Worm (Caenorhabditis elegans) whole organism, early embryonic: ENCODE measurements around the gene dhs-28.

Source experiments
- B0310.2 ChIP-seq: sonication (generic microtip); optimal IDR thresholded peaks from 2 replicates; lab custom pipeline; 2016; ENCODE audit warnings: mild to moderate bottlenecking, missing genetic modification characterization, missing compliant biosample characterization
- F13C5.2 ChIP-seq: sonication (generic microtip); optimal IDR thresholded peaks from 2 replicates; lab custom pipeline; 2017; ENCODE audit warnings: mild to moderate bottlenecking, missing genetic modification characterization, inconsistent platforms, missing compliant biosample characterization
- aly-1 ChIP-seq: sonication (generic microtip); optimal IDR thresholded peaks from 2 replicates; lab custom pipeline; 2016; ENCODE audit warnings: missing genetic modification characterization, missing compliant biosample characterization
- ama-1 ChIP-seq: fragments of 150-350 bp; optimal IDR thresholded peaks from 2 replicates; lab custom pipeline; 2014
- ceh-13 ChIP-seq: fragments of 200-800 bp; sonication (Bioruptor generic); optimal IDR thresholded peaks from 2 replicates; lab custom pipeline; 2018; ENCODE audit warnings: mild to moderate bottlenecking, missing genetic modification characterization, missing compliant biosample characterization
- ceh-36 ChIP-seq: sonication (generic microtip); optimal IDR thresholded peaks from 2 replicates; lab custom pipeline; 2016; ENCODE audit warnings: missing genetic modification characterization, inconsistent platforms, missing compliant biosample characterization
- ets-7 ChIP-seq: sonication (generic microtip); optimal IDR thresholded peaks from 2 replicates; lab custom pipeline; 2016; ENCODE audit warnings: missing genotype, missing genetic modification characterization, missing compliant biosample characterization
- flt-1 ChIP-seq: fragments of 200-800 bp; sonication (Bioruptor generic); IDR thresholded peaks from 2 replicates; pipeline ENCODE4 v1.3.6; 2022; ENCODE audit warnings: missing genetic modification characterization, missing compliant biosample characterization
- hmbx-1 ChIP-seq: sonication (generic microtip); optimal IDR thresholded peaks from 2 replicates; lab custom pipeline; 2016; ENCODE audit warnings: mild to moderate bottlenecking, missing genetic modification characterization, missing compliant biosample characterization
- hmg-4 ChIP-seq: fragments of 200-800 bp; sonication (Bioruptor generic); optimal IDR thresholded peaks from 2 replicates; lab custom pipeline; 2018; ENCODE audit warnings: mild to moderate bottlenecking, missing genetic modification characterization, missing compliant biosample characterization
- hnd-1 ChIP-seq: sonication (generic microtip); optimal IDR thresholded peaks from 2 replicates; lab custom pipeline; 2016; ENCODE audit warnings: missing genetic modification characterization, missing compliant biosample characterization
- pes-1 ChIP-seq: fragments of 200-800 bp; sonication (Bioruptor generic); IDR thresholded peaks from 2 replicates; pipeline ENCODE4 v1.3.6; 2022; ENCODE audit warnings: missing genetic modification reagents, missing genetic modification characterization, missing compliant biosample characterization
- scrt-1 ChIP-seq: fragments of 200-800 bp; sonication (Bioruptor generic); IDR thresholded peaks from 2 replicates; pipeline ENCODE4 v1.3.6; 2022; ENCODE audit warnings: missing genetic modification characterization, missing compliant biosample characterization
- sea-1 ChIP-seq: fragments of 200-800 bp; sonication (Bioruptor generic); conservative IDR thresholded peaks from 2 replicates; pipeline ENCODE4 v1.3.6; 2022; ENCODE audit warnings: missing genetic modification characterization, missing compliant biosample characterization
- tbx-11 ChIP-seq: fragments of 200-800 bp; sonication (Bioruptor generic); IDR thresholded peaks from 2 replicates; pipeline ENCODE4 v1.3.6; 2022; ENCODE audit warnings: missing genetic modification characterization, missing compliant biosample characterization
- tbx-37 ChIP-seq: fragments of 200-800 bp; sonication (Bioruptor generic); conservative IDR thresholded peaks from 2 replicates; pipeline ENCODE4 v1.3.6; 2022; ENCODE audit warnings: missing genetic modification reagents, missing genetic modification characterization, missing compliant biosample characterization
- tra-4 ChIP-seq: sonication (generic microtip); optimal IDR thresholded peaks from 2 replicates; lab custom pipeline; 2017; ENCODE audit warnings: missing genetic modification characterization, missing compliant biosample characterization

Gene dhs-28

ce11 chrX:6845934-6846333, 27.7 kb downstream of the dhs-28 start, which contains the start of gene C53B7.2:
Gene C53B7.2, plus strand, starts transcription at chrX:6846234.
- TF ChIP-seq tbx-11 (GFP tag; lab: Robert Waterston, UW): no peak
- TF ChIP-seq hmbx-1 (tag; lab: Kevin White, UChicago): no peak
- TF ChIP-seq tbx-37 (GFP tag; lab: Robert Waterston, UW): no peak
- no peak for TF ChIP-seq flt-1 (GFP tag; lab: Robert Waterston, UW)
- TF ChIP-seq aly-1: no peak
- no peak for TF ChIP-seq F13C5.2 (tag; lab: Kevin White, UChicago)
- no peak for TF ChIP-seq ceh-13 (GFP tag; lab: Kevin White, UChicago)
- no peak for TF ChIP-seq ets-7 (tag; lab: Kevin White, UChicago)
- TF ChIP-seq ceh-36 (tag; lab: Kevin White, UChicago): no peak
- no peak for TF ChIP-seq hmg-4 (GFP tag; lab: Kevin White, UChicago)
- TF ChIP-seq hnd-1 (tag; lab: Kevin White, UChicago): no peak
- TF ChIP-seq sea-1 (GFP tag; lab: Robert Waterston, UW): no peak
- TF ChIP-seq ama-1 (lab: Kevin White, UChicago): no peak
- TF ChIP-seq tra-4 (tag; lab: Kevin White, UChicago): no peak
- no peak for TF ChIP-seq pes-1 (GFP tag; lab: Robert Waterston, UW)

ce11 chrX:6848596-6848995, 30.4 kb downstream of the dhs-28 start:
- no peak for TF ChIP-seq flt-1 (GFP tag; lab: Robert Waterston, UW)
- no peak for TF ChIP-seq ceh-13 (GFP tag; lab: Kevin White, UChicago)
- TF ChIP-seq sea-1 (GFP tag; lab: Robert Waterston, UW): no peak
- TF ChIP-seq hmg-4 (GFP tag; lab: Kevin White, UChicago): no peak
- no peak for TF ChIP-seq hmbx-1 (tag; lab: Kevin White, UChicago)
- TF ChIP-seq ama-1 (lab: Kevin White, UChicago): no peak
- no peak for TF ChIP-seq ets-7 (tag; lab: Kevin White, UChicago)
- TF ChIP-seq B0310.2 (tag; lab: Kevin White, UChicago): no peak
- TF ChIP-seq tbx-37 (GFP tag; lab: Robert Waterston, UW): no peak
- TF ChIP-seq tra-4 (tag; lab: Kevin White, UChicago): no peak

DNA sequence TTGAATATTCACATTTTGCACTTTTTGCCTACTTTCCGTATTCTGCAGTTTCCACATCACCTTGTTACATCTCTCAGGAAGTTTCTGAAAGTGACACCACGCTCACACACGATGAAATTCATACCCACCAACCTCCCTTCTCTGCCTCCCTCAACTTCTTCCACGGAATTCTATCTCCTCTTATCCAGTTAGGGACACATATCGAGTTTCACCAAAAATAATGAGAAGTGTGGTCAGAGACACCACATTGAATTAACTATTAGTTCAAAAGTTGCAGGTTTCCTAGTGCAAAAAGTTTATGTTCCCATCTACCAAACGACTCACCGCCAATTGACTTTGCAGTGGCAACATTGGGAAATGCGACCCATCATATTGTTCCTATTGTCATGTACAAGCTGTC, 32.2 kb downstream of the dhs-28 start:
- TF ChIP-seq ceh-36 (tag; lab: Kevin White, UChicago): no peak
- no peak for TF ChIP-seq ets-7 (tag; lab: Kevin White, UChicago)
- TF ChIP-seq hnd-1 (tag; lab: Kevin White, UChicago): no peak
- no peak for TF ChIP-seq B0310.2 (tag; lab: Kevin White, UChicago)
- no peak for TF ChIP-seq flt-1 (GFP tag; lab: Robert Waterston, UW)
- no peak for TF ChIP-seq pes-1 (GFP tag; lab: Robert Waterston, UW)
- no peak for TF ChIP-seq sea-1 (GFP tag; lab: Robert Waterston, UW)
- TF ChIP-seq ceh-13 (GFP tag; lab: Kevin White, UChicago): no peak
- no peak for TF ChIP-seq tbx-11 (GFP tag; lab: Robert Waterston, UW)
- no peak for TF ChIP-seq tra-4 (tag; lab: Kevin White, UChicago)
- TF ChIP-seq hmbx-1 (tag; lab: Kevin White, UChicago): no peak
- no peak for TF ChIP-seq scrt-1

DNA sequence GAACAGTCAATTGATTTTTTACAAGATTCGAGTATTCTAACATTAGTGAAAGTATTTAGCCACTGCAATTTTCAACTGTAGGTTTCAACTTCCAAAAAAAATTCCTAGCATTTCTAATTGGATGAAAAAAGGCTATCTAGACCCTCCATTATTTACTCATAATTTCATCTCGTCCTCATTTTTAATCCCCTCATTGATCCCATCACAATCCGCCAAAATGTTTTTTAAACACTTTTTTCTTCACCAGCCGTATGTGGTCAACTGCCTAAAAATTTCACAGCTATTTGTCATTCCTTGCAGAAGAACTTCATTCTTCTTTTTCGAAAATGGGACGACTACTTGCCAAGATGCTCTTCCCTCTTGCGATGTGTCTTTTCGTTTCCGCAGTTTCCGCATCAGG, 35.1 kb downstream of the dhs-28 start, which contains the start of gene rig-3:
Gene rig-3, plus strand, starts transcription at position 301 of the 400 bp plus-strand sequence.
- TF ChIP-seq ama-1 (lab: Kevin White, UChicago) (no peak), sea-1 (GFP tag; lab: Robert Waterston, UW) (no peak), tbx-11 (GFP tag; lab: Robert Waterston, UW) (no peak), F13C5.2 (tag; lab: Kevin White, UChicago) (no peak), ceh-13 (GFP tag; lab: Kevin White, UChicago) (no peak), ets-7 (tag; lab: Kevin White, UChicago) (no peak), hmbx-1 (tag; lab: Kevin White, UChicago) (no peak), scrt-1 (no peak), flt-1 (GFP tag; lab: Robert Waterston, UW) (no peak), hnd-1 (tag; lab: Kevin White, UChicago) (no peak), B0310.2 (tag; lab: Kevin White, UChicago) (no peak)

- no peak for TF ChIP-seq B0310.2 (tag; lab: Kevin White, UChicago)
- TF ChIP-seq sea-1 (GFP tag; lab: Robert Waterston, UW): no peak
- no peak for TF ChIP-seq tra-4 (tag; lab: Kevin White, UChicago)
- TF ChIP-seq pes-1 (GFP tag; lab: Robert Waterston, UW): no peak
- TF ChIP-seq ets-7 (tag; lab: Kevin White, UChicago): no peak
- no peak for TF ChIP-seq hnd-1 (tag; lab: Kevin White, UChicago)
- TF ChIP-seq flt-1 (GFP tag; lab: Robert Waterston, UW): no peak
- TF ChIP-seq tbx-37 (GFP tag; lab: Robert Waterston, UW): no peak
- TF ChIP-seq tbx-11 (GFP tag; lab: Robert Waterston, UW): no peak
- no peak for TF ChIP-seq aly-1
- no peak for TF ChIP-seq hmg-4 (GFP tag; lab: Kevin White, UChicago)
- TF ChIP-seq F13C5.2 (tag; lab: Kevin White, UChicago): no peak
- TF ChIP-seq scrt-1: no peak
- TF ChIP-seq ceh-36 (tag; lab: Kevin White, UChicago): no peak
- TF ChIP-seq hmbx-1 (tag; lab: Kevin White, UChicago): no peak
- no peak for TF ChIP-seq ceh-13 (GFP tag; lab: Kevin White, UChicago)
- no peak for TF ChIP-seq ama-1 (lab: Kevin White, UChicago)
These were observed 38.6 kb downstream of the dhs-28 start for ce11 chrX:6856793-6857192.

ce11 chrX:6861564-6861963, 43.3 kb downstream of the dhs-28 start:
- no peak for TF ChIP-seq ceh-13 (GFP tag; lab: Kevin White, UChicago)
- no peak for TF ChIP-seq tbx-11 (GFP tag; lab: Robert Waterston, UW)
- no peak for TF ChIP-seq tbx-37 (GFP tag; lab: Robert Waterston, UW)

DNA sequence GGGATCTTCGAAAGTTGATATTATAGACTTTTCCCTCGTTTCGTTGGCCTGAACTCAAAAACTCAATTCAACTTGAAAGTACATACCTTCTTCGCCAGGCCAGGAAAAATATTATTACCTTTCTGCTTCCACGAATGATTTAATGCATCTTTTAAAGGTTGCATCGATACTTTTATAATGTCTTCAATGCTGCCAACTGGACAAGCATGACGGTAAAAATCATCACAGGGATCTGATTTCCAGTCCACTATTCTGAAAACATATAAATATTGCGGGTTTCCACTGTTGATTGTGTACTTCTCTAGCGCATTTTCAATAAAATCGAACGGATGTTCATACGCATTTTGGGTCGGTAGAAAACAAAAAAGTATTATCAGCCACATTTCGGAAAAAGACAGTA, 44.8 kb downstream of the dhs-28 start, which contains the start of gene nep-4:
Gene nep-4, minus strand, starts transcription at position 393 of the 400 bp plus-strand sequence.
- TF ChIP-seq hmg-4 (GFP tag; lab: Kevin White, UChicago) (no peak), flt-1 (GFP tag; lab: Robert Waterston, UW) (no peak), F13C5.2 (tag; lab: Kevin White, UChicago) (no peak), aly-1 (no peak), hmbx-1 (tag; lab: Kevin White, UChicago) (no peak), ets-7 (tag; lab: Kevin White, UChicago) (no peak), ama-1 (lab: Kevin White, UChicago) (no peak), hnd-1 (tag; lab: Kevin White, UChicago) (no peak), tbx-37 (GFP tag; lab: Robert Waterston, UW) (no peak), pes-1 (GFP tag; lab: Robert Waterston, UW) (no peak), tra-4 (tag; lab: Kevin White, UChicago) (no peak), ceh-13 (GFP tag; lab: Kevin White, UChicago) (no peak), tbx-11 (GFP tag; lab: Robert Waterston, UW) (no peak), ceh-36 (tag; lab: Kevin White, UChicago) (no peak), scrt-1 (no peak), sea-1 (GFP tag; lab: Robert Waterston, UW) (no peak)
